Fruit fly (Drosophila melanogaster) Kc167 (cell line): ENCODE data around the gene twe.

Experiments
- Sin3A ChIP-seq: fragments of >200 bp; optimal IDR thresholded peaks from 2 replicates; lab custom pipeline; 2018; ENCODE audit warnings: missing external identifiers
- h ChIP-seq: fragments of >200 bp; optimal IDR thresholded peaks from 3 replicates; lab custom pipeline; 2018; ENCODE audit warnings: missing external identifiers
- insv ChIP-seq: fragments of >200 bp; optimal IDR thresholded peaks from 3 replicates; lab custom pipeline; 2018; ENCODE audit warnings: missing external identifiers
- psq ChIP-seq: fragments of >200 bp; optimal IDR thresholded peaks from 2 replicates; lab custom pipeline; 2017; ENCODE audit warnings: missing external identifiers

DNA sequence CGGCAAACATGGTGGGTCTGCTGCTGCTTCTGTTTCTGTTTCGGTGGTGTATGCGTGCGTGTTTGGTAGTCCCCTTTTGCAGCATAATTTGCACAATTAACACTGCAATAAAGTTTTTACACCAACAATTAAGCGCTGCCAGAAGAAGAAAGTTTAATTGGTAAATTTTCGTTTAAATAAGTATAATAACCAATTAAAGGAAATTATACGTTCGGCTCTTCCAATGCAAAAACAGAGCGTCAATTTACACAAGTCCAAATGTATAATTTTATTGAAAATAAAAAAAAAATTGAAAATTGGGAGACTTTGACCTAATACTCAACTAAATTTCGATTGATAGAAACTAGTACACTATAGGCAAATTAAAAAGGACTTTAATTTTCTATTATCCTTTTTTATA lies 50.5 kb downstream of the twe start, which contains the start of gene CG31819:
- TF ChIP-seq psq (lab: Kevin White, UChicago) (no peak), Sin3A (no peak), insv (lab: Kevin White, UChicago) (no peak), h (no peak)
